Fruit fly (Drosophila melanogaster) Kc167 (cell line): ENCODE data around the gene CG15199.
A peak's percentile ranks its signal among the peaks of the same experiment; 100 is the strongest.

Experiments used
- Myc ChIP-seq: fragments of >200 bp; optimal IDR thresholded peaks from 2 replicates; lab custom pipeline; 2017; ENCODE audit warnings: missing external identifiers
- Sin3A ChIP-seq: fragments of >200 bp; optimal IDR thresholded peaks from 2 replicates; lab custom pipeline; 2018; ENCODE audit warnings: missing external identifiers
- h ChIP-seq: fragments of >200 bp; optimal IDR thresholded peaks from 3 replicates; lab custom pipeline; 2018; ENCODE audit warnings: missing external identifiers
- insv ChIP-seq: fragments of >200 bp; optimal IDR thresholded peaks from 3 replicates; lab custom pipeline; 2018; ENCODE audit warnings: missing external identifiers
- psq ChIP-seq: fragments of >200 bp; optimal IDR thresholded peaks from 2 replicates; lab custom pipeline; 2017; ENCODE audit warnings: missing external identifiers
- ttk ChIP-seq: sonication (Bioruptor generic); optimal IDR thresholded peaks from 2 replicates; lab custom pipeline; 2017; ENCODE audit warnings: missing external identifiers

Gene CG15199

dm6 chrX:11141785-11142591, at the start of gene CG15199, which contains the start of gene CG15202:
TSS of gene CG15199 (minus strand) at chrX:11141835.
TSS of gene CG15202 (plus strand) at chrX:11142541.
- TF ChIP-seq Myc (lab: Kevin White, UChicago) (no peak), insv (lab: Kevin White, UChicago) (no peak), Sin3A (lab: Kevin White, UChicago) (no peak), psq (lab: Kevin White, UChicago) (no peak), h (lab: Kevin White, UChicago) (no peak), ttk (lab: Kevin White, UChicago) (no peak)

dm6 chrX:11182631-11183030, 41.0 kb upstream of the CG15199 start, which contains the start of gene CG15200:
TSS of gene CG15200 (plus strand) at chrX:11182931.
- TF ChIP-seq h (lab: Kevin White, UChicago) (no peak), Sin3A (lab: Kevin White, UChicago) (no peak), ttk (lab: Kevin White, UChicago) (no peak), Myc (lab: Kevin White, UChicago) (no peak)

- no peak for TF ChIP-seq psq (lab: Kevin White, UChicago)
- TF ChIP-seq insv (lab: Kevin White, UChicago), result no peak
- no peak for TF ChIP-seq Myc (lab: Kevin White, UChicago)
- TF ChIP-seq Sin3A (lab: Kevin White, UChicago), result no peak
- no peak for TF ChIP-seq ttk (lab: Kevin White, UChicago)
- TF ChIP-seq h (lab: Kevin White, UChicago), result no peak
Observed at dm6 chrX:11176073-11176472, 34.4 kb upstream of the CG15199 start.

- TF ChIP-seq ttk (lab: Kevin White, UChicago) (no peak), Myc (lab: Kevin White, UChicago) (no peak), insv (lab: Kevin White, UChicago) (no peak), psq (lab: Kevin White, UChicago) (no peak)
Observed at dm6 chrX:11170578-11170977, 28.9 kb upstream of the CG15199 start, which contains the start of gene CG1394. TSS of gene CG1394 (minus strand) at chrX:11170678.

- no peak for TF ChIP-seq insv (lab: Kevin White, UChicago)
- TF ChIP-seq Myc (lab: Kevin White, UChicago), result no peak
Observed at dm6 chrX:11168958-11169357, 27.3 kb upstream of the CG15199 start, which contains the start of gene Antdh. TSS of gene Antdh (minus strand) at chrX:11169058.

dm6 chrX:11159710-11160446, 18.2 kb upstream of the CG15199 start, which contains the start of gene CG32668:
TSS of gene CG32668 (minus strand) at chrX:11159760.
- TF ChIP-seq psq (lab: Kevin White, UChicago) (no peak), h (lab: Kevin White, UChicago) (no peak), Sin3A (lab: Kevin White, UChicago) (no peak), ttk (lab: Kevin White, UChicago) (no peak), insv (lab: Kevin White, UChicago) (no peak), Myc (lab: Kevin White, UChicago) (no peak)

- TF ChIP-seq h (lab: Kevin White, UChicago) (no peak), psq (lab: Kevin White, UChicago) (no peak), Myc (lab: Kevin White, UChicago) (no peak), Sin3A (lab: Kevin White, UChicago) (no peak), ttk (lab: Kevin White, UChicago) (no peak), insv (lab: Kevin White, UChicago) (no peak)
Observed at dm6 chrX:11155808-11156589, 14.4 kb upstream of the CG15199 start.

- no peak for TF ChIP-seq insv (lab: Kevin White, UChicago)
- no peak for TF ChIP-seq ttk (lab: Kevin White, UChicago)
- no peak for TF ChIP-seq psq (lab: Kevin White, UChicago)
- no peak for TF ChIP-seq Myc (lab: Kevin White, UChicago)
- TF ChIP-seq Sin3A (lab: Kevin White, UChicago), result no peak
- no peak for TF ChIP-seq h (lab: Kevin White, UChicago)
Observed at dm6 chrX:11154511-11155197, 13.0 kb upstream of the CG15199 start.

- TF ChIP-seq h (lab: Kevin White, UChicago), result no peak
- peak; percentile 96 for TF ChIP-seq psq (lab: Kevin White, UChicago)
Observed at dm6 chrX:11153826-11154510, 12.3 kb upstream of the CG15199 start, which contains the start of the genes rtv and Dlic. TSS of gene rtv (minus strand) at chrX:11153990. TSS of gene Dlic (plus strand) at chrX:11154421.

- TF ChIP-seq insv (lab: Kevin White, UChicago) (no peak), psq (lab: Kevin White, UChicago) (no peak), Myc (lab: Kevin White, UChicago) (no peak), Sin3A (lab: Kevin White, UChicago) (no peak), h (lab: Kevin White, UChicago) (no peak), ttk (lab: Kevin White, UChicago) (no peak)
Observed at dm6 chrX:11153413-11153812, 11.8 kb upstream of the CG15199 start.
